Fruit fly (Drosophila melanogaster) whole organism, prepupa: ENCODE data around the gene CG14196.

Experiments
- Blimp-1 ChIP-seq: fragments of 200-800 bp; sonication (Bioruptor generic); optimal IDR thresholded peaks from 3 replicates; lab custom pipeline; 2017; ENCODE audit warnings: missing biosample characterization, missing genetic modification characterization, mild to moderate bottlenecking, moderate library complexity, missing genetic modification reagents
- CG10631 ChIP-seq: fragments of 200-800 bp; sonication (Bioruptor generic); optimal IDR thresholded peaks from 2 replicates; lab custom pipeline; 2016; ENCODE audit warnings: missing biosample characterization, missing genetic modification characterization
- CG11294 ChIP-seq: fragments of 200-800 bp; sonication (Bioruptor generic); IDR thresholded peaks from 2 replicates; pipeline ENCODE4 v1.3.6; 2022; ENCODE audit warnings: missing biosample characterization, missing genetic modification characterization
- CG15336 ChIP-seq: fragments of 200-800 bp; sonication (Bioruptor generic); IDR thresholded peaks from 2 replicates; pipeline ENCODE4 v1.3.6; 2022; ENCODE audit warnings: missing biosample characterization, missing genetic modification characterization
- CG31627 ChIP-seq: fragments of 200-800 bp; sonication (Bioruptor generic); optimal IDR thresholded peaks from 3 replicates; lab custom pipeline; 2016; ENCODE audit warnings: missing biosample characterization, missing genetic modification characterization
- CG32006 ChIP-seq: fragments of 200-800 bp; sonication (Bioruptor generic); optimal IDR thresholded peaks from 3 replicates; lab custom pipeline; 2017; ENCODE audit warnings: missing biosample characterization, mild to moderate bottlenecking, missing genetic modification characterization
- CG34406 ChIP-seq: fragments of 200-800 bp; sonication (Bioruptor generic); optimal IDR thresholded peaks from 3 replicates; lab custom pipeline; 2016; ENCODE audit warnings: missing biosample characterization, missing genetic modification characterization
- CG3919 ChIP-seq: fragments of 200-800 bp; sonication (Bioruptor generic); optimal IDR thresholded peaks from 3 replicates; lab custom pipeline; 2016; ENCODE audit warnings: missing biosample characterization, missing genetic modification characterization
- CG4318 ChIP-seq: fragments of 200-800 bp; sonication (Bioruptor generic); optimal IDR thresholded peaks from 3 replicates; lab custom pipeline; 2017; ENCODE audit warnings: missing biosample characterization, mild to moderate bottlenecking, missing genetic modification characterization
- CG6163 ChIP-seq: fragments of 200-800 bp; sonication (Bioruptor generic); IDR thresholded peaks from 3 replicates; pipeline ENCODE4 v1.3.6; 2022; ENCODE audit warnings: missing biosample characterization, missing genetic modification characterization
- CG6276 ChIP-seq: fragments of 200-800 bp; sonication (Bioruptor generic); optimal IDR thresholded peaks from 2 replicates; lab custom pipeline; 2017; ENCODE audit warnings: missing biosample characterization, mild to moderate bottlenecking, missing genetic modification characterization
- CG7368 ChIP-seq: fragments of 200-800 bp; sonication (Bioruptor generic); optimal IDR thresholded peaks from 3 replicates; lab custom pipeline; 2016; ENCODE audit warnings: missing biosample characterization, missing genetic modification characterization
- CG8119 ChIP-seq: fragments of 200-800 bp; sonication (Bioruptor generic); IDR thresholded peaks from 3 replicates; pipeline ENCODE4 v1.3.6; 2022; ENCODE audit warnings: missing biosample characterization, missing genetic modification characterization
- CG8319 ChIP-seq: fragments of 200-800 bp; sonication (Bioruptor generic); optimal IDR thresholded peaks from 3 replicates; lab custom pipeline; 2016; ENCODE audit warnings: missing biosample characterization, missing genetic modification characterization
- CG9139 ChIP-seq: fragments of 200-800 bp; sonication (Bioruptor generic); optimal IDR thresholded peaks from 3 replicates; lab custom pipeline; 2017; ENCODE audit warnings: missing biosample characterization, mild to moderate bottlenecking, missing genetic modification characterization
- Eip78C ChIP-seq: fragments of 200-800 bp; sonication (Bioruptor generic); peaks from one replicate; lab custom pipeline; 2016; ENCODE audit warnings: missing biosample characterization, missing genetic modification characterization
- Ets21C ChIP-seq: fragments of 200-800 bp; sonication (Bioruptor generic); optimal IDR thresholded peaks from 3 replicates; lab custom pipeline; 2016; ENCODE audit warnings: missing biosample characterization, missing genetic modification characterization
- Hr38 ChIP-seq: sonication (Bioruptor generic); optimal IDR thresholded peaks from 2 replicates; lab custom pipeline; 2016; ENCODE audit warnings: missing biosample characterization, missing genetic modification characterization
- Hr39 ChIP-seq: fragments of 200-800 bp; sonication (Bioruptor generic); optimal IDR thresholded peaks from 2 replicates; lab custom pipeline; 2016; ENCODE audit warnings: missing biosample characterization, missing genetic modification characterization
- Hr4 ChIP-seq: fragments of 200-800 bp; sonication (Bioruptor generic); optimal IDR thresholded peaks from 3 replicates; lab custom pipeline; 2016; ENCODE audit warnings: missing biosample characterization, missing genetic modification characterization
- Lpt ChIP-seq: fragments of 200-800 bp; sonication (Bioruptor generic); optimal IDR thresholded peaks from 3 replicates; lab custom pipeline; 2016; ENCODE audit warnings: missing biosample characterization, missing genetic modification characterization
- Met ChIP-seq: fragments of 200-800 bp; sonication (Bioruptor generic); optimal IDR thresholded peaks from 3 replicates; lab custom pipeline; 2016; ENCODE audit warnings: missing biosample characterization, missing genetic modification characterization
- OdsH ChIP-seq: fragments of 200-800 bp; sonication (Bioruptor generic); optimal IDR thresholded peaks from 3 replicates; lab custom pipeline; 2016; ENCODE audit warnings: missing biosample characterization, missing genetic modification characterization
- Smox ChIP-seq: fragments of 200-800 bp; sonication (Bioruptor generic); optimal IDR thresholded peaks from 3 replicates; lab custom pipeline; 2016; ENCODE audit warnings: missing biosample characterization, missing genetic modification characterization
- Sox102F ChIP-seq: fragments of 200-800 bp; sonication (Bioruptor generic); optimal IDR thresholded peaks from 2 replicates; lab custom pipeline; 2016; ENCODE audit warnings: missing biosample characterization, mild to moderate bottlenecking, missing genetic modification characterization
- Sox14 ChIP-seq: fragments of 200-800 bp; sonication (Bioruptor generic); optimal IDR thresholded peaks from 3 replicates; lab custom pipeline; 2016; ENCODE audit warnings: missing biosample characterization, missing genetic modification characterization
- cyc ChIP-seq: fragments of 200-800 bp; sonication (Bioruptor generic); optimal IDR thresholded peaks from 3 replicates; lab custom pipeline; 2016; ENCODE audit warnings: missing biosample characterization, missing genetic modification characterization
- dac ChIP-seq: fragments of 200-800 bp; sonication (Bioruptor generic); optimal IDR thresholded peaks from 2 replicates; lab custom pipeline; 2017; ENCODE audit warnings: missing biosample characterization, mild to moderate bottlenecking, missing genetic modification characterization
- eg ChIP-seq: fragments of 200-800 bp; sonication (Bioruptor generic); IDR thresholded peaks from 3 replicates; pipeline ENCODE4 v1.3.6; 2022; ENCODE audit warnings: missing biosample characterization, missing genetic modification characterization
- esn ChIP-seq: fragments of 200-800 bp; sonication (Bioruptor generic); optimal IDR thresholded peaks from 2 replicates; lab custom pipeline; 2016; ENCODE audit warnings: missing biosample characterization, mild to moderate bottlenecking, missing genetic modification characterization, moderate library complexity
- fd59A ChIP-seq: fragments of 200-800 bp; sonication (Bioruptor generic); optimal IDR thresholded peaks from 2 replicates; lab custom pipeline; 2017; ENCODE audit warnings: missing biosample characterization, mild to moderate bottlenecking, missing genetic modification characterization, missing genetic modification reagents
- fd85E ChIP-seq: fragments of 200-800 bp; sonication (Bioruptor generic); optimal IDR thresholded peaks from 3 replicates; lab custom pipeline; 2016; ENCODE audit warnings: missing biosample characterization, missing genetic modification characterization
- fkh ChIP-seq: fragments of 200-800 bp; sonication (Bioruptor generic); optimal IDR thresholded peaks from 3 replicates; lab custom pipeline; 2017; ENCODE audit warnings: missing biosample characterization, mild to moderate bottlenecking, missing genetic modification characterization, moderate library complexity
- lz ChIP-seq: fragments of 200-800 bp; sonication (Bioruptor generic); optimal IDR thresholded peaks from 3 replicates; lab custom pipeline; 2016; ENCODE audit warnings: missing biosample characterization, missing genetic modification characterization
- spab ChIP-seq: fragments of 200-800 bp; sonication (Bioruptor generic); optimal IDR thresholded peaks from 2 replicates; lab custom pipeline; 2017; ENCODE audit warnings: missing biosample characterization, mild to moderate bottlenecking, missing genetic modification characterization, missing genetic modification reagents
- ss ChIP-seq, 2 experiments: fragments of 200-800 bp; sonication (Bioruptor generic); optimal IDR thresholded peaks; 2 replicates in 1 of 2; 3 replicates in 1 of 2; lab custom pipeline; 2017 to 2018; ENCODE audit warnings: mild to moderate bottlenecking in 2 of 2, missing biosample characterization in 2 of 2, missing genetic modification characterization in 2 of 2, moderate library complexity in 1 of 2
- svp ChIP-seq: fragments of 200-800 bp; sonication (Bioruptor generic); peaks from one replicate; lab custom pipeline; 2016; ENCODE audit warnings: missing biosample characterization, missing genetic modification characterization
- vri ChIP-seq: fragments of 200-800 bp; sonication (Bioruptor generic); optimal IDR thresholded peaks from 3 replicates; lab custom pipeline; 2016; ENCODE audit warnings: missing biosample characterization, mild to moderate bottlenecking, missing genetic modification characterization

The CG14196 gene

dm6 chrX:19280249-19280648 lies 38.6 kb upstream of the CG14196 start, which contains the start of gene CG8028:
CG8028 (minus strand) TSS chrX:19280349.
- TF ChIP-seq CG7368 (GFP tag; lab: Kevin White, UChicago): no peak
- TF ChIP-seq Sox102F (GFP tag; lab: Kevin White, UChicago): no peak
- no peak for TF ChIP-seq CG8119 (GFP tag; lab: Robert Waterston, UW)
- TF ChIP-seq Hr4: no peak
- no peak for TF ChIP-seq Sox14 (GFP tag; lab: Kevin White, UChicago)
- no peak for TF ChIP-seq CG9139 (GFP tag; lab: Kevin White, UChicago)
- no peak for TF ChIP-seq cyc (GFP tag; lab: Kevin White, UChicago)
- TF ChIP-seq spab: no peak

DNA sequence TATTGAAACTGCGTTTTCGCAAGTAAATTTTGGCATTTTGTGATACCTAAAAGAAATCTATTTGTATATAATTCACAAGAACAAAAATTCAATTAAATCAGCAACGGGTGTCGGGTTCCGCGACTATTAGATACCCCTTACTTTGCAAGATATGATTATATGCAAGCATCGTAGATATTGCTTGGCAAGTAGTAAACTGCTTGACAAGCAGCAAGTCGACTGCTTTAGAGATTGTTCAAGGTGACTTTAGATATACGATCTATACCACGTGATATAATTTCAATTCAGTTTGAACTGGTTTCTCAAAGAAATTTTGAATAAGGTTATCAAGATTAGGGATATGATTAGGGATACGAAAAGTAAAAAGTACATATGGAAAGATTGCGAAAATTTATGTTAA lies 36.8 kb upstream of the CG14196 start:
- TF ChIP-seq Eip78C (GFP tag; lab: Kevin White, UChicago) (no peak), CG8319 (GFP tag; lab: Kevin White, UChicago) (no peak), vri (GFP tag; lab: Kevin White, UChicago) (no peak), CG3919 (GFP tag; lab: Kevin White, UChicago) (no peak)

DNA sequence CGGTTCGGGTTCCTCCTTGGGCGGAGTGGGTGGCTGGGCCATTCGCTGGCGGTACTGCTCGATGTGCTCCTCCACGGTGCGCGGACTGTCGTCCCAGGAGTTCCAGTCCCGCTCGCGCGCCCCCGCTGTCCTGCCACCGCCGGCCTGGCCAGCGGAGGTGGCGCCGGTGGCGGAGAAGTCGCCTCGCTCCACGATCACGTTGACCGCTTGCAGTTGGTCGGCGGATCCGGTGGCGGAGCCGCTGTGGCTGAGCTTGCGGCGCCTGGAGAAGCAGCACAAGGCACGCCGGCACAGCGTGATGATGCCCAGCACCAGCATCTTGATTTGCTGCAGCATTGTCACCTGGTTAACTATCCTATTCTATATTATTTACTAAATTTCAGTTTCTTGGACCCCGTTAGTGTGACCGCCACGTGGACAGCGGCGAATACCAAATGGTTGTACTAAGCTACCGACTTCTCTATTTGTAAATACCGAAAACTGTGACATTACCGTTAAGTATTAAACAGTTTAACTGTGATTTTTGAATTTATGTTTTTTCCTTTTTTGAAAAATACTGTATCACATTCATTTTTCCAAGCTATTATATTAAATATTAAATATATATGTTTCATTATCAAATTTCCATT lies 35.0 kb upstream of the CG14196 start, which contains the start of the genes CG32537 and CG32536:
TSS of gene CG32537 (minus strand) at position 51 of the 629 bp plus-strand sequence.
TSS of gene CG32536 (minus strand) at position 410 of the 629 bp plus-strand sequence.
- TF ChIP-seq lz (GFP tag; lab: Kevin White, UChicago) (no peak), Eip78C (GFP tag; lab: Kevin White, UChicago) (peak; percentile 34)

DNA sequence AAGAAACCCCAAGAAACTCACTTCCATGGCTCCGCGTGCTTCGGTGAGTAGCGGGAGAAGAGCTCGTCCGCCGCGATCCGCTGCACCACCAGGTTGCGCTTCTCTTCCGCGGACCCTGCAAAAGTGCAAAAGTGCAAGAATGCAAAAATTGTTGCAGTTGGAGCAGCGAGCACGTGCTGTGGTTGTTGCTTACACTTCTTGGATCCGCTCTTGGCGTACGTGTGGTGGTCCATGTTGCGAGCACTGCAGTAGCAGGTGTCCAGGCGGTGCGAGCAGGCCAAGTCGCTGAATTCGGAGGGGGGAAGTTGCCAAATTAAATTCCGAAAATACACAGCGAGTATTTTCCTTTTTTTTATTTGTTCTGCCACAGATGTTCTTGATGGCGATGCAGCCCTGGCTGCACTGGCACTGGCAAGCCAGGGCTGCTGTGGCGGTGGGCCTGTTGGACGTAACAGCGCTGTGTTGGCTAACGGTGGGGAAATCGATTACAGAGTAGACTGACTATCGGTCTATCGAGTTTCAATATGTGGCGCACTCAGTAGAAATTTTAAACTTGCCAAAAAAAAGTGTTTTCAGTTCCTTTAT lies 26.9 kb upstream of the CG14196 start, which contains the start of gene CG8010:
TSS of gene CG8010 (minus strand) at position 413 of the 585 bp plus-strand sequence.
- TF ChIP-seq Ets21C (GFP tag; lab: Kevin White, UChicago): no peak
- TF ChIP-seq CG6276 (GFP tag; lab: Kevin White, UChicago): no peak
- TF ChIP-seq Hr38: no peak
- peak; percentile 3 for TF ChIP-seq lz (GFP tag; lab: Kevin White, UChicago)
- peak; percentile 35 for TF ChIP-seq esn (GFP tag; lab: Kevin White, UChicago)
- TF ChIP-seq Sox102F (GFP tag; lab: Kevin White, UChicago): no peak
- TF ChIP-seq Lpt (GFP tag; lab: Kevin White, UChicago): no peak
- TF ChIP-seq CG8319 (GFP tag; lab: Kevin White, UChicago): no peak
- peak; percentile 32; the same call in 1 of the 3 replicates for TF ChIP-seq CG6163 (GFP tag; lab: Robert Waterston, UW)
- TF ChIP-seq dac (GFP tag; lab: Kevin White, UChicago): no peak
- peak; percentile 58; the same call in 1 of the 3 replicates for TF ChIP-seq eg (GFP tag; lab: Robert Waterston, UW)
- TF ChIP-seq ss (GFP tag; optimal IDR thresholded peaks at IDR 0.05; lab: Kevin White, UChicago): no peak
- TF ChIP-seq CG10631 (GFP tag; lab: Kevin White, UChicago): no peak
- no peak for TF ChIP-seq Met (GFP tag; lab: Kevin White, UChicago)
- TF ChIP-seq cyc (GFP tag; lab: Kevin White, UChicago): peak; percentile 42
- no peak for TF ChIP-seq CG15336 (GFP tag; lab: Robert Waterston, UW)
- TF ChIP-seq CG31627 (GFP tag; lab: Kevin White, UChicago): peak; percentile 5
- peak; percentile 41 for TF ChIP-seq Eip78C (GFP tag; lab: Kevin White, UChicago)
- TF ChIP-seq Sox14 (GFP tag; lab: Kevin White, UChicago): peak; percentile 42
- peak; percentile 76 for TF ChIP-seq fkh (GFP tag; lab: Kevin White, UChicago)

DNA sequence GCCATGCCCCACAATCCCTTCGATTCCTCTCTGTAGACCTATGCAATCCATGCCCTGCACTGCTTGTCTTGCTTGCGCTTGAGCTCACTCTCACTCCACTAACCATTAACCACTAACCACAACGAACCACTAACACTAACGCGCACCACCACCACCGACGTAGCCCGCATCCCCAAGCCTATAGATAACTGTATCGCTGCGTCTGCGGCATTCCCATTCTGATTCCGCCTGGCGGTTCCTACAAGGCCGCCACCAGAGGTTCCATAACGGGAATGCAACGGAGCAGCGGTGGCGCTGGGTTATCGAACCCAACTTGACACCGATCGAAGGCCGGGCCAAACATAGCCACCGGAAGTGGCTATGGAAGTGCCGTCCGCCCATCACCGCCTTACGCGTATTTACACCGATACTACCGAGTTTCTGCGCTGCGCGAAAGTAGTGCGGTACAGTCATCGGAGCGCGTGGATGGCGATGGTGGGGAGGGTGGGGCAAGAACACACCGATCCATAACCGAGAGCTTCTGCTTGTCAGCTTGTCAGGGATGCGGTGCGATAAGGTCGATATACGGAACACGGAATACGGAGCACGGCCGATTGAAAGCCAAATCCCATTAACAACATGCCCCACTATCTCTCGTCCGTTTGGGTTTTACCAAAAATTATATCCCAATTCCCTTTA lies 24.3 kb upstream of the CG14196 start:
- TF ChIP-seq fd85E (GFP tag; lab: Kevin White, UChicago): no peak
- no peak for TF ChIP-seq OdsH (GFP tag; lab: Kevin White, UChicago)
- no peak for TF ChIP-seq Hr38
- TF ChIP-seq CG32006 (GFP tag; lab: Kevin White, UChicago): no peak
- no peak for TF ChIP-seq Sox102F (GFP tag; lab: Kevin White, UChicago)
- no peak for TF ChIP-seq spab
- TF ChIP-seq CG8319 (GFP tag; lab: Kevin White, UChicago): no peak
- TF ChIP-seq Blimp-1 (GFP tag; lab: Kevin White, UChicago): no peak
- no peak for TF ChIP-seq fd59A (GFP tag; lab: Kevin White, UChicago)
- TF ChIP-seq CG34406 (GFP tag; lab: Kevin White, UChicago): no peak
- TF ChIP-seq CG11294 (GFP tag; lab: Robert Waterston, UW): no peak
- no peak for TF ChIP-seq Hr39 (GFP tag; lab: Kevin White, UChicago)
- no peak for TF ChIP-seq Met (GFP tag; lab: Kevin White, UChicago)
- TF ChIP-seq CG4318: no peak
- no peak for TF ChIP-seq lz (GFP tag; lab: Kevin White, UChicago)
- no peak for TF ChIP-seq CG8119 (GFP tag; lab: Robert Waterston, UW)
- no peak for TF ChIP-seq ss (GFP tag; optimal IDR thresholded peaks at IDR 0.05; lab: Kevin White, UChicago)
- no peak for TF ChIP-seq Smox (GFP tag; lab: Kevin White, UChicago)
- TF ChIP-seq svp (GFP tag; lab: Kevin White, UChicago): no peak
